Worm (Caenorhabditis elegans) whole organism, L1 larva: ENCODE results near the gene clc-32.

Experiments
- dpl-1 ChIP-seq, 3 experiments: fragments of 150-350 bp in 2 of 3; sonication (generic microtip) in 1 of 3; optimal IDR thresholded peaks; 2 replicates each; lab custom pipeline; 2014 to 2017; ENCODE audit warnings: missing biosample characterization in 3 of 3, missing genetic modification characterization in 3 of 3, missing genetic modification reagents in 3 of 3
- hpl-2 ChIP-seq: fragments of 150-350 bp; optimal IDR thresholded peaks from 2 replicates; lab custom pipeline; 2014; ENCODE audit warnings: missing biosample characterization, missing genetic modification reagents, missing genetic modification characterization
- mdl-1 ChIP-seq, 2 experiments: fragments of 150-350 bp; optimal IDR thresholded peaks; 2 replicates each; lab custom pipeline; 2014 to 2017; ENCODE audit warnings: missing biosample characterization in 2 of 2, missing genetic modification characterization in 2 of 2, inconsistent platforms in 1 of 2
- nhr-237 ChIP-seq: fragments of 150-350 bp; optimal IDR thresholded peaks from 2 replicates; lab custom pipeline; 2014; ENCODE audit warnings: missing biosample characterization, missing genetic modification characterization
- nhr-28 ChIP-seq: fragments of 150-350 bp; optimal IDR thresholded peaks from 2 replicates; lab custom pipeline; 2014; ENCODE audit warnings: missing biosample characterization, missing genetic modification characterization
- nhr-71 ChIP-seq: sonication (generic microtip); optimal IDR thresholded peaks from 2 replicates; lab custom pipeline; 2016; ENCODE audit warnings: mild to moderate bottlenecking, missing genetic modification characterization, moderate library complexity, missing compliant biosample characterization
- zip-4 ChIP-seq: fragments of 200-800 bp; sonication (Bioruptor generic); optimal IDR thresholded peaks from 2 replicates; lab custom pipeline; 2018; ENCODE audit warnings: mild to moderate bottlenecking, missing genetic modification characterization, moderate library complexity, missing compliant biosample characterization

DNA sequence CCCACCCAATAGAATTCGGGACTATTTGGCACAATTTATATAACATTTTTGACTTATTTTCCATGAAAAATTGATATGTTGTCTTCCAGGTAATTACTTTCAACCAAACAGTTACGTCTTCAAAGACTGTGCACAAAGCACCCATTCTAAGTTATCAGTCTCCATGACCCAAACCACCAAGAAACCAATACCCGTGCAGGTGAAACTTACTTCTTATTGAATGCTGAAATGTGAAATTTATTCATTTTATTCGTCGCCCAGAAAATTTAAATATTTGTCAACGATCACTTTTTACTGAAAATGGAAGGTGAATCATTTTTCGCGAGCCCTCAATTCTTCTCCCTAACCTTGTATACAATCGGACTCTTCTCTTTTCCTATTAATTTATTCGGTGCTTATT is 49.5 kb upstream of the clc-32 start, which contains the start of gene srh-281:
- no peak for TF ChIP-seq dpl-1 (GFP tag; optimal IDR thresholded peaks at IDR 0.05; lab: Kevin White, UChicago)
- no peak for TF ChIP-seq mdl-1 (tag; optimal IDR thresholded peaks at IDR 0.05; lab: Kevin White, UChicago)
- no peak for TF ChIP-seq zip-4
- TF ChIP-seq nhr-237 (tag; lab: Kevin White, UChicago) = no peak
- no peak for TF ChIP-seq nhr-28
- no peak for TF ChIP-seq nhr-71 (tag; lab: Kevin White, UChicago)
- no peak for TF ChIP-seq hpl-2 (GFP tag; lab: Kevin White, UChicago)
